Fruit fly (Drosophila melanogaster): ENCODE results near the gene Mst84Dc.

- TF ChIP-seq bab1 (GFP tag; optimal IDR thresholded peaks at IDR 0.05) (no peak), kay (GFP tag; ENCODE audit: borderline replicate concordance) (no peak), Clk (GFP tag; optimal IDR thresholded peaks at IDR 0.05) (no peak), toe (GFP tag; optimal IDR thresholded peaks at IDR 0.05) (no peak), tj (GFP tag; optimal IDR thresholded peaks at IDR 0.05) (no peak), CG7101 (tag; optimal IDR thresholded peaks at IDR 0.05) (no peak), CG33017 (tag; optimal IDR thresholded peaks at IDR 0.05) (no peak), CG12768 (GFP tag; optimal IDR thresholded peaks at IDR 0.05) (no peak), CG11617 (GFP tag; optimal IDR thresholded peaks at IDR 0.05) (no peak), CG7045 (GFP tag; optimal IDR thresholded peaks at IDR 0.05) (no peak), cic (GFP tag; optimal IDR thresholded peaks at IDR 0.05) (no peak), Hr96 (GFP tag; optimal IDR thresholded peaks at IDR 0.05) (no peak), cnc (optimal IDR thresholded peaks at IDR 0.05) (no peak)
Measured at dm6 chr3R:7365527-7365926, 1.1 kb upstream of the Mst84Dc start, which contains the start of the genes Mst84Db and Mst84Da.
